Worm (Caenorhabditis elegans) whole organism, L1 larva: ENCODE measurements around the gene tmem-184.

ENCODE experiments used
- elt-3 ChIP-seq, 6 experiments: fragments of 150-350 bp in 1 of 6; sonication (generic microtip); optimal IDR thresholded peaks; 2 replicates each; lab custom pipeline; 2017 to 2018; ENCODE audit warnings: missing biosample characterization in 6 of 6, missing genetic modification characterization in 6 of 6, inconsistent platforms in 1 of 6
- fkh-10 ChIP-seq: sonication (generic microtip); optimal IDR thresholded peaks from 2 replicates; lab custom pipeline; 2017; ENCODE audit warnings: missing biosample characterization, missing genetic modification reagents, missing genetic modification characterization
- nhr-84 ChIP-seq: sonication (generic microtip); optimal IDR thresholded peaks from 2 replicates; lab custom pipeline; 2017; ENCODE audit warnings: missing biosample characterization, missing genetic modification characterization
- snpc-4 ChIP-seq: fragments of 150-350 bp; optimal IDR thresholded peaks from 2 replicates; lab custom pipeline; 2014; ENCODE audit warnings: missing biosample characterization, missing genetic modification characterization
- snu-23 ChIP-seq: sonication (generic microtip); optimal IDR thresholded peaks from 2 replicates; lab custom pipeline; 2016; ENCODE audit warnings: missing genetic modification characterization, missing compliant biosample characterization
- sup-37 ChIP-seq: fragments of 200-800 bp; sonication (Bioruptor generic); optimal IDR thresholded peaks from 2 replicates; lab custom pipeline; 2018; ENCODE audit warnings: mild to moderate bottlenecking, missing genetic modification characterization, missing compliant biosample characterization
- zag-1 ChIP-seq: fragments of 150-350 bp; optimal IDR thresholded peaks from 2 replicates; lab custom pipeline; 2014; ENCODE audit warnings: missing biosample characterization, missing genetic modification characterization
- ztf-11 ChIP-seq, 2 experiments: sonication (generic microtip); optimal IDR thresholded peaks; 2 replicates each; lab custom pipeline; 2016 to 2017; ENCODE audit warnings: missing genetic modification characterization in 2 of 2, missing biosample characterization in 1 of 2, missing compliant biosample characterization in 1 of 2

- no peak for TF ChIP-seq zag-1 (tag; lab: Kevin White, UChicago)
- TF ChIP-seq nhr-84, result no peak
- TF ChIP-seq ztf-11 (tag; optimal IDR thresholded peaks at IDR 0.05; lab: Kevin White, UChicago), result no peak
- no peak for TF ChIP-seq snpc-4 (tag; lab: Kevin White, UChicago)
- TF ChIP-seq snu-23 (GFP tag; lab: Kevin White, UChicago), result no peak
- no peak for TF ChIP-seq sup-37
- no peak for TF ChIP-seq elt-3 (tag; optimal IDR thresholded peaks at IDR 0.05; lab: Kevin White, UChicago)
- TF ChIP-seq fkh-10, result no peak
Observed at ce11 chrX:14724935-14725334, 18.3 kb upstream of the tmem-184 start.
